Worm (Caenorhabditis elegans) whole organism, midembryonic: ENCODE measurements around the gene C50B8.6.

Source experiments
- cog-1 ChIP-seq: sonication (generic microtip); optimal IDR thresholded peaks from 2 replicates; lab custom pipeline; 2016; ENCODE audit warnings: missing genetic modification characterization, missing compliant biosample characterization
- ref-1 ChIP-seq: fragments of 200-800 bp; sonication (Bioruptor generic); conservative IDR thresholded peaks from 2 replicates; pipeline ENCODE4 v1.3.6; 2022; ENCODE audit warnings: missing genetic modification reagents, missing genetic modification characterization, missing compliant biosample characterization

DNA sequence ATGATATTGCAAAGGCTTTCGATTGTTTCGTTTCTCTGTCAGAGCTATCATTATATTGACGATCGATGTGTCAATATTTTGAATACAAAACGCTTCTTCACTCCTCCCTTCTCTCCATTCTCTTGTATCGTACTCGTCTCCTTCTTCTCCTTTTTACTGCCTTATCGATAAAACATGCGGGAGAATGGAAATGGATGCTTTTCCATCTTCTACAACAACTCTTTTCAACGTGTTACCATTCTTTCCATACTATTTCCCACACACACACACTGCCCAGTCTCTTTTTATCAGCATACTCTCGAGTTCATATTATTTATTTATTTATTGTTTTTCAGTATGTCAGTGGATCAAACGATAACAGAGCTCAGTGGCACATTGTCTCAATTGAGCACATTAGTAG is at the start of gene C50B8.6:
- no peak for TF ChIP-seq cog-1
- TF ChIP-seq ref-1 (GFP tag; lab: Robert Waterston, UW): no peak
